Fruit fly (Drosophila melanogaster) whole organism, wandering third instar larva: Measurements from ENCODE around the gene cnc.

Source experiments
- Abd-B ChIP-seq: fragments of >200 bp; optimal IDR thresholded peaks from 2 replicates; lab custom pipeline; 2017; ENCODE audit warnings: missing biosample characterization, missing genetic modification characterization
- CG32264 ChIP-seq: fragments of 200-800 bp; sonication (Bioruptor generic); optimal IDR thresholded peaks from 2 replicates; lab custom pipeline; 2016; ENCODE audit warnings: missing biosample characterization, missing genetic modification characterization
- CG9705 ChIP-seq: fragments of 200-800 bp; sonication (Bioruptor generic); optimal IDR thresholded peaks from 2 replicates; lab custom pipeline; 2018; ENCODE audit warnings: missing biosample characterization, mild to moderate bottlenecking, missing genetic modification characterization
- CrebA ChIP-seq: fragments of 200-800 bp; sonication (Bioruptor generic); optimal IDR thresholded peaks from 2 replicates; lab custom pipeline; 2016; ENCODE audit warnings: missing biosample characterization, mild to moderate bottlenecking, missing genetic modification characterization, borderline replicate concordance
- Dfd ChIP-seq: fragments of >200 bp; optimal IDR thresholded peaks from 2 replicates; lab custom pipeline; 2017; ENCODE audit warnings: missing biosample characterization, missing genetic modification characterization
- Dif ChIP-seq: fragments of 200-275, 200-300 bp; sonication (Bioruptor generic); optimal IDR thresholded peaks from 2 replicates; lab custom pipeline; 2018; ENCODE audit warnings: missing biosample characterization, missing genetic modification characterization; ENCODE audit not compliant: partially characterized antibody
- GATAd ChIP-seq: sonication (Bioruptor generic); optimal IDR thresholded peaks from 2 replicates; lab custom pipeline; 2016; ENCODE audit warnings: missing biosample characterization, missing genetic modification characterization
- HLH106 ChIP-seq: fragments of 200-800 bp; optimal IDR thresholded peaks from 3 replicates; lab custom pipeline; 2019; ENCODE audit warnings: missing biosample characterization, mild to moderate bottlenecking, missing genetic modification characterization, moderate library complexity
- Hnf4 ChIP-seq: fragments of 200-800 bp; sonication (Bioruptor generic); optimal IDR thresholded peaks from 2 replicates; lab custom pipeline; 2016; ENCODE audit warnings: missing biosample characterization, mild to moderate bottlenecking, missing genetic modification characterization
- Hr78 ChIP-seq: fragments of >200 bp; optimal IDR thresholded peaks from 2 replicates; lab custom pipeline; 2017; ENCODE audit warnings: missing biosample characterization, missing genetic modification characterization
- Hr83 ChIP-seq: fragments of 200-300 bp; sonication (Bioruptor generic); optimal IDR thresholded peaks from 2 replicates; lab custom pipeline; 2016; ENCODE audit warnings: missing biosample characterization, mild to moderate bottlenecking, missing genetic modification characterization, moderate library complexity; ENCODE audit not compliant: poor library complexity, severe bottlenecking
- Jra ChIP-seq: sonication (Bioruptor generic); optimal IDR thresholded peaks from 2 replicates; lab custom pipeline; 2016; ENCODE audit warnings: missing biosample characterization, missing genetic modification characterization
- Mio ChIP-seq: sonication (Bioruptor generic); optimal IDR thresholded peaks from 2 replicates; lab custom pipeline; 2016; ENCODE audit warnings: missing biosample characterization, missing genetic modification characterization
- Myc ChIP-seq: fragments of >200 bp; optimal IDR thresholded peaks from 2 replicates; lab custom pipeline; 2017
- N ChIP-seq: fragments of >200 bp; optimal IDR thresholded peaks from 2 replicates; lab custom pipeline; 2018; ENCODE audit warnings: missing biosample characterization, missing external identifiers, missing genetic modification characterization
- OdsH ChIP-seq: fragments of 200-800 bp; sonication (Bioruptor generic); optimal IDR thresholded peaks from 2 replicates; lab custom pipeline; 2016; ENCODE audit warnings: missing biosample characterization, mild to moderate bottlenecking, missing genetic modification characterization
- Rel ChIP-seq, 2 experiments: fragments of 200-800 bp; sonication (Bioruptor generic) in 1 of 2; optimal IDR thresholded peaks; 2 replicates in 1 of 2; 3 replicates in 1 of 2; lab custom pipeline; 2016 to 2019; ENCODE audit warnings: mild to moderate bottlenecking in 2 of 2, missing biosample characterization in 2 of 2, missing genetic modification characterization in 2 of 2, moderate library complexity in 1 of 2
- Sp1 ChIP-seq: fragments of 200-800 bp; sonication (Bioruptor generic); optimal IDR thresholded peaks from 3 replicates; lab custom pipeline; 2019; ENCODE audit warnings: missing biosample characterization, mild to moderate bottlenecking, missing genetic modification characterization, moderate library complexity
- Vsx2 ChIP-seq: fragments of 200-300, 225-300 bp; sonication (Bioruptor generic); optimal IDR thresholded peaks from 2 replicates; lab custom pipeline; 2018; ENCODE audit warnings: missing biosample characterization, missing genetic modification characterization; ENCODE audit not compliant: partially characterized antibody
- br ChIP-seq: fragments of 200-800 bp; sonication (Bioruptor generic); optimal IDR thresholded peaks from 2 replicates; lab custom pipeline; 2016; ENCODE audit warnings: missing biosample characterization, missing genetic modification characterization
- brk ChIP-seq: fragments of 200-800 bp; sonication (Bioruptor generic); optimal IDR thresholded peaks from 2 replicates; lab custom pipeline; 2016; ENCODE audit warnings: missing biosample characterization, mild to moderate bottlenecking, missing genetic modification characterization
- dl ChIP-seq, 2 experiments: fragments of 175-275, 200-275 bp in 1 of 2; fragments of 200-275 bp in 1 of 2; sonication (Bioruptor generic); optimal IDR thresholded peaks; lab custom pipeline; 2018; ENCODE audit warnings: mild to moderate bottlenecking in 2 of 2, missing biosample characterization in 2 of 2, missing genetic modification characterization in 2 of 2, moderate library complexity in 2 of 2; ENCODE audit not compliant: partially characterized antibody in 2 of 2, insufficient read depth in 1 of 2
- dmrt93B ChIP-seq: fragments of 200-800 bp; sonication (Bioruptor generic); optimal IDR thresholded peaks from 2 replicates; lab custom pipeline; 2018; ENCODE audit warnings: missing biosample characterization, mild to moderate bottlenecking, missing genetic modification characterization
- dsf ChIP-seq: sonication (Bioruptor generic); optimal IDR thresholded peaks from 2 replicates; lab custom pipeline; 2016; ENCODE audit warnings: missing biosample characterization, missing genetic modification characterization, borderline replicate concordance
- ey ChIP-seq: fragments of 200-800 bp; sonication (Bioruptor generic); optimal IDR thresholded peaks from 2 replicates; lab custom pipeline; 2016; ENCODE audit warnings: missing biosample characterization, missing genetic modification characterization
- foxo ChIP-seq, 2 experiments: fragments of 200-800 bp; sonication (Bioruptor generic); optimal IDR thresholded peaks; 2 replicates in 1 of 2; 3 replicates in 1 of 2; lab custom pipeline; 2016 to 2017; ENCODE audit warnings: missing biosample characterization in 2 of 2, missing genetic modification characterization in 2 of 2
- fru ChIP-seq: fragments of 200-800 bp; sonication (Bioruptor generic); optimal IDR thresholded peaks from 3 replicates; lab custom pipeline; 2016; ENCODE audit warnings: missing biosample characterization, mild to moderate bottlenecking, missing genetic modification characterization
- h ChIP-seq: fragments of 200-800 bp; sonication (Bioruptor generic); optimal IDR thresholded peaks from 3 replicates; lab custom pipeline; 2016; ENCODE audit warnings: missing biosample characterization, mild to moderate bottlenecking, missing genetic modification characterization
- jim ChIP-seq: fragments of 175-275, 200-325 bp; sonication (Bioruptor generic); optimal IDR thresholded peaks from 2 replicates; lab custom pipeline; 2016; ENCODE audit warnings: missing biosample characterization, mild to moderate bottlenecking, missing genetic modification characterization
- lola ChIP-seq: fragments of >200 bp; optimal IDR thresholded peaks from 2 replicates; lab custom pipeline; 2017; ENCODE audit warnings: missing biosample characterization, missing genetic modification characterization
- pan ChIP-seq: fragments of >200 bp; optimal IDR thresholded peaks from 2 replicates; lab custom pipeline; 2017
- psq ChIP-seq: fragments of 200-800 bp; sonication (Bioruptor generic); optimal IDR thresholded peaks from 3 replicates; lab custom pipeline; 2017; ENCODE audit warnings: missing biosample characterization, mild to moderate bottlenecking, missing genetic modification characterization, moderate library complexity
- rgr ChIP-seq: fragments of 200-800 bp; sonication (Bioruptor generic); optimal IDR thresholded peaks from 3 replicates; lab custom pipeline; 2016; ENCODE audit warnings: missing biosample characterization, mild to moderate bottlenecking, missing genetic modification characterization
- sage ChIP-seq: fragments of 200-800 bp; sonication (Bioruptor generic); optimal IDR thresholded peaks from 2 replicates; lab custom pipeline; 2016; ENCODE audit warnings: missing biosample characterization, mild to moderate bottlenecking, missing genetic modification characterization
- sv ChIP-seq: fragments of 200-800 bp; sonication (Bioruptor generic); optimal IDR thresholded peaks from 3 replicates; lab custom pipeline; 2016; ENCODE audit warnings: missing biosample characterization, missing genetic modification characterization
- tai ChIP-seq: sonication (Bioruptor generic); optimal IDR thresholded peaks from 2 replicates; lab custom pipeline; 2016; ENCODE audit warnings: missing biosample characterization, missing genetic modification characterization
- usp ChIP-seq: fragments of >200 bp; optimal IDR thresholded peaks from 2 replicates; lab custom pipeline; 2017; ENCODE audit warnings: missing biosample characterization, missing genetic modification characterization
- woc ChIP-seq: sonication (Bioruptor generic); optimal IDR thresholded peaks from 2 replicates; lab custom pipeline; 2016; ENCODE audit warnings: missing biosample characterization, mild to moderate bottlenecking, missing genetic modification characterization

Gene cnc

DNA sequence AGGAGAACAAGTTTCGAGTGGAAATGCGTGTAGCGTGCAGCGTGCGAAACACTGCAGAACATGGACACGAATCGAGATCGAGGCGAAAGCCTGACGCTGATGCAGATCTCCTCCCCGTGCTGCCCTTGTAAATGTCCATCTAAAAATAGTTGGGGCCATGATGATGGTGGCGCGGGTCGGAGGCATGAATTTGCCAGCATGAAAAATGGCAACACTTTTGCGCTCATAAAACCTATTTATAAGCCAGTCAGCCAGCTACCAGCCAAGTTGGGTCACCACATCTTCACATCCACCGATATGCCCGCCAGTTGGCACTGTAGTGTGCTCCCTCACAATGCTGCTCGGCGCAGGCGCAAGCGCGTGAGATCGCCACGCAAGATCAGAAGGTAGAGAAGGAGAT lies 78.1 kb downstream of the cnc start:
- TF ChIP-seq ey (GFP tag; lab: Kevin White, UChicago) (peak; percentile 71), foxo (GFP tag; optimal IDR thresholded peaks at IDR 0.05; lab: Kevin White, UChicago) (peak in 1 of 2 experiments; percentile 65), CG9705 (GFP tag; lab: Kevin White, UChicago) (peak; percentile 47), dsf (GFP tag; lab: Kevin White, UChicago) (no peak), Rel (GFP tag; optimal IDR thresholded peaks at IDR 0.05; lab: Kevin White, UChicago) (no peak), Rel (tag; optimal IDR thresholded peaks at IDR 0.05; lab: Kevin White, UChicago) (peak; percentile 34), woc (GFP tag; lab: Kevin White, UChicago) (peak; percentile 91), Myc (lab: Kevin White, UChicago) (peak; percentile 21), CrebA (GFP tag; lab: Kevin White, UChicago) (no peak), br (GFP tag; lab: Kevin White, UChicago) (peak; percentile 39), dmrt93B (GFP tag; lab: Kevin White, UChicago) (peak; percentile 63), OdsH (GFP tag; lab: Kevin White, UChicago) (peak; percentile 59), h (GFP tag; lab: Kevin White, UChicago) (peak; percentile 67), HLH106 (peak; percentile 82), Mio (no peak), pan (lab: Kevin White, UChicago) (no peak), rgr (GFP tag; lab: Kevin White, UChicago) (peak; percentile 46), Sp1 (peak; percentile 55), fru (GFP tag; lab: Kevin White, UChicago) (peak; percentile 75)

DNA sequence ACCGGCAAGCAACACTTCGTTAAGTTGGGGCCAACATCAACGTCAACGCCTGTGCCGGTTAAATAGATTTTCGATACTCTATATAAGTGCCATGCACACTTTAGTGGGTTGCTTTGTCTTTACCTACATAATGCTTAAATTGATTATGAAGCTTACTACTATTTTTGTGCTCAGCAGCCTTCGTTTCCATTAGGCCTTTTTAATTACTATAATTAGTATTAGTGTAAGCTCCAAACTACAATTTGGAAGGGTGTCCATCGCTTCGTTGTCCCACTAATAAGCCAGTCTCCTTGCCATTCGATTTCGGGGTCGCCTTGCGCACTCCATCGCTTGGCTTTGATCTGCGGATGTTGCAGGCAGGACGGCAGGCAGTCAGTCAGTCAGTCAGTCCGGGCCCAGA lies 78.9 kb downstream of the cnc start:
- TF ChIP-seq Hnf4 (GFP tag; lab: Kevin White, UChicago): peak; percentile 7
- TF ChIP-seq usp (GFP tag; lab: Kevin White, UChicago): no peak
- no peak for TF ChIP-seq dl (GFP tag; optimal IDR thresholded peaks at IDR 0.05; lab: Kevin White, UChicago; ENCODE audit: insufficient read depth in 1 of 2, partially characterized antibody in 2 of 2)
- TF ChIP-seq GATAd (GFP tag; lab: Kevin White, UChicago): no peak
- no peak for TF ChIP-seq CG9705 (GFP tag; lab: Kevin White, UChicago)
- peak; percentile 50 for TF ChIP-seq Sp1
- TF ChIP-seq Rel (GFP tag; optimal IDR thresholded peaks at IDR 0.05; lab: Kevin White, UChicago): no peak
- TF ChIP-seq Rel (tag; optimal IDR thresholded peaks at IDR 0.05; lab: Kevin White, UChicago): no peak
- peak; percentile 82 for TF ChIP-seq h (GFP tag; lab: Kevin White, UChicago)
- peak; percentile 52 for TF ChIP-seq rgr (GFP tag; lab: Kevin White, UChicago)
- no peak for TF ChIP-seq brk (GFP tag; lab: Kevin White, UChicago)
- TF ChIP-seq pan (lab: Kevin White, UChicago): no peak
- TF ChIP-seq CG32264: no peak
- TF ChIP-seq dsf (GFP tag; lab: Kevin White, UChicago): no peak
- peak; percentile 11 for TF ChIP-seq psq
- no peak for TF ChIP-seq Jra (GFP tag; lab: Kevin White, UChicago)
- TF ChIP-seq ey (GFP tag; lab: Kevin White, UChicago): peak; percentile 43
- TF ChIP-seq HLH106: peak; percentile 62
- TF ChIP-seq lola (GFP tag; lab: Kevin White, UChicago): no peak
- TF ChIP-seq Mio: no peak
- no peak for TF ChIP-seq Dfd
- TF ChIP-seq CrebA (GFP tag; lab: Kevin White, UChicago): no peak
- no peak for TF ChIP-seq Myc (lab: Kevin White, UChicago)
- no peak for TF ChIP-seq tai (GFP tag; lab: Kevin White, UChicago)
- no peak for TF ChIP-seq sv
- no peak for TF ChIP-seq sage (GFP tag; lab: Kevin White, UChicago)
- no peak for TF ChIP-seq N (GFP tag; lab: Kevin White, UChicago)
- TF ChIP-seq Dif: no peak
- TF ChIP-seq OdsH (GFP tag; lab: Kevin White, UChicago): peak; percentile 42
- no peak for TF ChIP-seq Abd-B
- no peak for TF ChIP-seq Vsx2
- TF ChIP-seq dmrt93B (GFP tag; lab: Kevin White, UChicago): peak; percentile 36
- peak; percentile 55 for TF ChIP-seq fru (GFP tag; lab: Kevin White, UChicago)
- no peak for TF ChIP-seq Hr78 (GFP tag; lab: Kevin White, UChicago)
- TF ChIP-seq Hr83 (GFP tag; lab: Kevin White, UChicago): no peak
- peak; percentile 63 for TF ChIP-seq br (GFP tag; lab: Kevin White, UChicago)
- TF ChIP-seq foxo (GFP tag; optimal IDR thresholded peaks at IDR 0.05; lab: Kevin White, UChicago): peak in 1 of 2 experiments; percentile 49
- no peak for TF ChIP-seq jim (GFP tag; lab: Kevin White, UChicago)
- peak; percentile 30 for TF ChIP-seq woc (GFP tag; lab: Kevin White, UChicago)
